Fruit fly (Drosophila melanogaster): ENCODE data around the gene CG5412.
A peak's percentile ranks its signal among the peaks of the same experiment; 100 is the strongest.

Gene CG5412

DNA sequence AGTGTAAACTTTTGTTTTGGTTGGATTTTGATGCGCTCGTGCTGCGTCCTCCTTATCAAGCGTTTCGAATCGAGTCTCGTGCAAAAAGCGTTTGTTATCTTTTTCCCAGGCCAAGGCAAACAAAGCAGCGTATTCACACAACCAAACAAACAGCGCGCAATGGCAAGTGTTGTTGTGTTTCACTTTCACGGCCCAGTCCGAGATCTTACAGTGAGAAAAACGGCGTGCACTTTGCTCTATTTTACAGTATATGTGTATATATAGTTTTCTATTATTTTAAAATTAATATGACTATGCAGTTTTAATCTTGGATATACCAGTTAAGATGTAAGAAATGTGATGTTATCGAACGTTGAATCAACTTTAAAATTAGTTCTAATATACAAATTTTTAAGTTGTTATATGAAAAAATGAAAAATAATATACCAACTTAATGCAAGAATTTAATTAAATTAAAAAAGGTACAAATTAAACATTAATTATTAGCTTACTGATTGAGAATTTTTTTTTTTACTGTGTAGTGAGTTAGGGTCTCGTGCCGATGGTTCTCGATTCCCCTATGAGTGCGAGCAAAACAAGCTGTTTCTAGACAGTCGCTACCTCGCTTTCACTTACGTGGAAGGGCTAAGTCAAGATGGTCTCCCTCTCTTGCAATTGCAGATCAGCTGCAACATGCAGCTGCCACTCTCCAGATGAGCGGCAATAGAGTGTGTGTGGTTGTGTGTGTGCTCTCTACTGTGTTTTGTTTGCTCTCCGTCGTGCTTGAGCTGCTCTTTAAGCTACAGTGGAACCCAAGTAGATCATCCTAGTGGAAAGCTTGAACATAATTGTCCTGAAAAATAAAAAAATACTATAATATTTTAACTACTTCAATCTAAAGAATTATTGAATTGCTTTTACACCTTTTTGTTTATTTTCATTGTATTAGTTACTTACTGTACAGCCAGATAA, 17.6 kb downstream of the CG5412 start (continued):
- no peak for TF ChIP-seq knrl (GFP tag; IDR thresholded peaks at IDR 0.05; ENCODE audit: partially characterized antibody)
- TF ChIP-seq Optix (GFP tag; IDR thresholded peaks at IDR 0.05): peak; percentile 52; the same call in 1 of the 3 replicates
- peak; percentile 47 for TF ChIP-seq da (GFP tag; optimal IDR thresholded peaks at IDR 0.05)
- TF ChIP-seq Jarid2 (GFP tag; optimal IDR thresholded peaks at IDR 0.05): peak; percentile 67
- TF ChIP-seq CG13624 (GFP tag; optimal IDR thresholded peaks at IDR 0.05): no peak
- TF ChIP-seq Atf6 (GFP tag; IDR thresholded peaks at IDR 0.05): peak; percentile 28; the same call in 1 of the 2 replicates
- peak; percentile 98 for TF ChIP-seq CG14710 (tag; optimal IDR thresholded peaks at IDR 0.05)
- TF ChIP-seq aop (GFP tag; IDR thresholded peaks at IDR 0.05): no peak
- no peak for TF ChIP-seq CkIIα-i1 (GFP tag; IDR thresholded peaks at IDR 0.05)
- peak; percentile 78 for TF ChIP-seq CG8281 (tag; optimal IDR thresholded peaks at IDR 0.05)
- peak; percentile 91 for TF ChIP-seq Six4 (GFP tag; optimal IDR thresholded peaks at IDR 0.05)
- peak; percentile 68 for TF ChIP-seq CG14014 (GFP tag; IDR thresholded peaks at IDR 0.05)
- peak; percentile 81 for TF ChIP-seq CG32767 (GFP tag; IDR thresholded peaks at IDR 0.05)
- TF ChIP-seq br (optimal IDR thresholded peaks at IDR 0.05): no peak
- peak; percentile 72 for TF ChIP-seq CG10543 (GFP tag; optimal IDR thresholded peaks at IDR 0.05)
- TF ChIP-seq Xrp1 (GFP tag; IDR thresholded peaks at IDR 0.05): peak; percentile 94
- peak; percentile 54 for TF ChIP-seq H2.0 (GFP tag; IDR thresholded peaks at IDR 0.05)
- TF ChIP-seq Gsc (GFP tag; IDR thresholded peaks at IDR 0.05): no peak; the same call in 1 of the 2 replicates
- TF ChIP-seq CG10565 (GFP tag; optimal IDR thresholded peaks at IDR 0.05): peak; percentile 10
- no peak for TF ChIP-seq eyg (GFP tag; optimal IDR thresholded peaks at IDR 0.05)
- no peak for TF ChIP-seq CG9797 (GFP tag; optimal IDR thresholded peaks at IDR 0.05)
- peak; percentile 47 for TF ChIP-seq CG18011 (GFP tag; optimal IDR thresholded peaks at IDR 0.05)
- TF ChIP-seq D (optimal IDR thresholded peaks at IDR 0.05): no peak
- TF ChIP-seq D (GFP tag; optimal IDR thresholded peaks at IDR 0.05): peak; percentile 95
- peak; percentile 64; the same call in 1 of the 2 replicates for TF ChIP-seq dati (GFP tag; IDR thresholded peaks at IDR 0.05)
- peak; percentile 87 for TF ChIP-seq CG6254 (GFP tag; optimal IDR thresholded peaks at IDR 0.05)
- TF ChIP-seq CG5180 (GFP tag; optimal IDR thresholded peaks at IDR 0.05): peak; percentile 77
- TF ChIP-seq Nf-YC (tag; optimal IDR thresholded peaks at IDR 0.05): peak; percentile 73
- TF ChIP-seq CG4854 (GFP tag; optimal IDR thresholded peaks at IDR 0.05): no peak
- TF ChIP-seq CG4328 (GFP tag; optimal IDR thresholded peaks at IDR 0.05): peak; percentile 83
- peak; percentile 63 for TF ChIP-seq Med (GFP tag)
- TF ChIP-seq inv (GFP tag; IDR thresholded peaks at IDR 0.05; ENCODE audit: partially characterized antibody): no peak
- TF ChIP-seq slp2 (GFP tag; optimal IDR thresholded peaks at IDR 0.05): no peak
- peak; percentile 68 for TF ChIP-seq CG4360 (GFP tag; IDR thresholded peaks at IDR 0.05)
- TF ChIP-seq CG8290 (GFP tag; optimal IDR thresholded peaks at IDR 0.05): peak; percentile 65
- TF ChIP-seq CG8290 (tag; optimal IDR thresholded peaks at IDR 0.05): peak; percentile 11 to 25
- peak; percentile 13 for TF ChIP-seq pfk (GFP tag; optimal IDR thresholded peaks at IDR 0.05)
- peak; percentile 80 for TF ChIP-seq zfh1 (GFP tag; IDR thresholded peaks at IDR 0.05)
- TF ChIP-seq ap (GFP tag; IDR thresholded peaks at IDR 0.05): peak; percentile 64
- TF ChIP-seq CG10274 (GFP tag; optimal IDR thresholded peaks at IDR 0.05): peak; percentile 35
- TF ChIP-seq CG17186 (GFP tag; optimal IDR thresholded peaks at IDR 0.05): peak; percentile 17
- TF ChIP-seq CG10267 (tag; optimal IDR thresholded peaks at IDR 0.05): peak; percentile 94
- TF ChIP-seq ase (GFP tag; IDR thresholded peaks at IDR 0.05): peak; percentile 58; the same call in 2 of the 3 replicates
- peak; percentile 20 for TF ChIP-seq YL-1 (GFP tag; optimal IDR thresholded peaks at IDR 0.05)
- TF ChIP-seq Bdp1 (GFP tag; optimal IDR thresholded peaks at IDR 0.05): no peak
- TF ChIP-seq CG30431 (GFP tag; optimal IDR thresholded peaks at IDR 0.05): peak; percentile 68
- TF ChIP-seq dan (GFP tag; IDR thresholded peaks at IDR 0.05): no peak
- TF ChIP-seq bcd (GFP tag; optimal IDR thresholded peaks at IDR 0.05): peak; percentile 88
- no peak for TF ChIP-seq amos (GFP tag; IDR thresholded peaks at IDR 0.05; ENCODE audit: partially characterized antibody)

All from whole organism, embryonic.